Worm (Caenorhabditis elegans) whole organism, mixed stage, embryonic: ENCODE measurements around the gene F11F1.1.

Experiments used
- cnd-1 ChIP-seq: fragments of 200-800 bp; sonication (Bioruptor generic); optimal IDR thresholded peaks from 2 replicates; lab custom pipeline; 2018; ENCODE audit warnings: mild to moderate bottlenecking, missing genetic modification characterization, missing compliant biosample characterization
- elt-3 ChIP-seq: fragments of 150-350 bp; optimal IDR thresholded peaks from 2 replicates; lab custom pipeline; 2014; ENCODE audit warnings: missing biosample characterization, missing genetic modification characterization
- lin-13 ChIP-seq: fragments of 150-350 bp; optimal IDR thresholded peaks from 2 replicates; lab custom pipeline; 2014; ENCODE audit warnings: missing biosample characterization, missing genetic modification characterization
- mab-5 ChIP-seq: fragments of 150-350 bp; optimal IDR thresholded peaks from 2 replicates; lab custom pipeline; 2014; ENCODE audit warnings: missing biosample characterization, missing genetic modification characterization
- nhr-237 ChIP-seq: fragments of 150-350 bp; optimal IDR thresholded peaks from 2 replicates; lab custom pipeline; 2014; ENCODE audit warnings: missing biosample characterization, missing genetic modification characterization
- nhr-76 ChIP-seq: sonication (generic microtip); optimal IDR thresholded peaks from 2 replicates; lab custom pipeline; 2017; ENCODE audit warnings: missing biosample characterization, missing genetic modification characterization
- pha-4 ChIP-seq: fragments of 150-350 bp; optimal IDR thresholded peaks from 2 replicates; lab custom pipeline; 2018; ENCODE audit warnings: missing biosample characterization, missing genetic modification reagents, missing genetic modification characterization
- snpc-4 ChIP-seq: fragments of 150-350 bp; optimal IDR thresholded peaks from 2 replicates; lab custom pipeline; 2014; ENCODE audit warnings: missing biosample characterization, missing genetic modification characterization
- unc-62 ChIP-seq: fragments of 150-350 bp; optimal IDR thresholded peaks from 2 replicates; lab custom pipeline; 2014; ENCODE audit warnings: missing biosample characterization, missing genetic modification reagents, missing genetic modification characterization
- ztf-11 ChIP-seq: fragments of 150-350 bp; optimal IDR thresholded peaks from 2 replicates; lab custom pipeline; 2014; ENCODE audit warnings: missing biosample characterization, missing genetic modification characterization

- TF ChIP-seq elt-3 (tag; lab: Kevin White, UChicago) (no peak), cnd-1 (tag; lab: Kevin White, UChicago) (no peak), lin-13 (tag; lab: Kevin White, UChicago) (no peak), snpc-4 (tag; lab: Kevin White, UChicago) (no peak), nhr-76 (tag; lab: Kevin White, UChicago) (no peak), nhr-237 (tag; lab: Kevin White, UChicago) (no peak), mab-5 (tag; lab: Kevin White, UChicago) (no peak), pha-4 (no peak), unc-62 (GFP tag; lab: Kevin White, UChicago) (no peak), ztf-11 (no peak)
Measured at ce11 chrIII:13390789-13391188, 4.6 kb upstream of the F11F1.1 start.
